Worm (Caenorhabditis elegans): ENCODE results near the gene npl-4.1.

npl-4.1 gene

ce11 chrII:5661735-5662177 lies 30.6 kb downstream of the npl-4.1 start:
- TF ChIP-seq unc-120 (tag; optimal IDR thresholded peaks at IDR 0.05; ENCODE audit: poor library complexity, severe bottlenecking) (peak; percentile 93), nhr-2 (tag; optimal IDR thresholded peaks at IDR 0.05) (peak; percentile 38), ztf-11 (tag; optimal IDR thresholded peaks at IDR 0.05) (peak; percentile 62), mab-5 (tag; optimal IDR thresholded peaks at IDR 0.05) (no peak), elt-3 (tag; optimal IDR thresholded peaks at IDR 0.05) (peak; percentile 76), zip-8 (tag; optimal IDR thresholded peaks at IDR 0.05) (no peak), flh-1 (GFP tag; optimal IDR thresholded peaks at IDR 0.05) (peak; percentile 1), blmp-1 (tag; optimal IDR thresholded peaks at IDR 0.05) (no peak), lsy-2 (tag; optimal IDR thresholded peaks at IDR 0.05) (peak; percentile 70), nhr-237 (tag; optimal IDR thresholded peaks at IDR 0.05) (peak; percentile 71), ham-2 (GFP tag; optimal IDR thresholded peaks at IDR 0.05) (peak; percentile 96), snpc-4 (tag; optimal IDR thresholded peaks at IDR 0.05) (no peak), hlh-1 (tag; optimal IDR thresholded peaks at IDR 0.05) (peak; percentile 79), ceh-43 (GFP tag; optimal IDR thresholded peaks at IDR 0.05) (peak; percentile 66), sem-2 (GFP tag; optimal IDR thresholded peaks at IDR 0.05) (peak; percentile 77), sptf-1 (tag; optimal IDR thresholded peaks at IDR 0.05) (peak; percentile 95), ceh-83 (GFP tag; optimal IDR thresholded peaks at IDR 0.05) (peak; percentile 90), nhr-28 (tag; optimal IDR thresholded peaks at IDR 0.05) (no peak), lin-13 (tag; optimal IDR thresholded peaks at IDR 0.05) (no peak), lin-32 (GFP tag; optimal IDR thresholded peaks at IDR 0.05) (peak; percentile 70), ceh-39 (tag; optimal IDR thresholded peaks at IDR 0.05) (peak; percentile 73), M03D4.4 (tag; optimal IDR thresholded peaks at IDR 0.05) (peak; percentile 86), bed-3 (GFP tag; optimal IDR thresholded peaks at IDR 0.05) (peak; percentile 54), unc-39 (tag; optimal IDR thresholded peaks at IDR 0.05) (no peak), cnd-1 (tag; optimal IDR thresholded peaks at IDR 0.05) (peak; percentile 78), tbx-8 (GFP tag; optimal IDR thresholded peaks at IDR 0.05) (peak; percentile 34), mep-1 (tag; optimal IDR thresholded peaks at IDR 0.05) (peak; percentile 44), ces-1 (GFP tag; optimal IDR thresholded peaks at IDR 0.05) (peak; percentile 61), pha-4 (tag; optimal IDR thresholded peaks at IDR 0.05) (peak; percentile 80), mls-2 (tag; optimal IDR thresholded peaks at IDR 0.05) (peak; percentile 97), elt-1 (tag; optimal IDR thresholded peaks at IDR 0.05; ENCODE audit: borderline replicate concordance, insufficient read depth) (no peak), nhr-12 (tag; optimal IDR thresholded peaks at IDR 0.05) (peak; percentile 23), unc-62 (GFP tag; optimal IDR thresholded peaks at IDR 0.05) (peak; percentile 58), drap-1 (GFP tag; optimal IDR thresholded peaks at IDR 0.05) (peak; percentile 90), nhr-76 (tag; optimal IDR thresholded peaks at IDR 0.05) (peak; percentile 54)

ce11 chrII:5663180-5663791 lies 32.1 kb downstream of the npl-4.1 start:
- TF ChIP-seq nhr-2 (tag; optimal IDR thresholded peaks at IDR 0.05) = no peak
- no peak for TF ChIP-seq hlh-1 (tag; optimal IDR thresholded peaks at IDR 0.05)
- TF ChIP-seq sptf-1 (tag; optimal IDR thresholded peaks at IDR 0.05) = no peak

ce11 chrII:5665029-5665428 lies 33.9 kb downstream of the npl-4.1 start, which contains the start of gene C25H3.15:
Gene C25H3.15 (plus strand): TSS chrII:5665329.
- TF ChIP-seq nhr-237 (tag; optimal IDR thresholded peaks at IDR 0.05) = no peak
- TF ChIP-seq bed-3 (GFP tag; optimal IDR thresholded peaks at IDR 0.05) = no peak
- no peak for TF ChIP-seq hlh-1 (tag; optimal IDR thresholded peaks at IDR 0.05)
- TF ChIP-seq lin-13 (tag; optimal IDR thresholded peaks at IDR 0.05) = no peak
- TF ChIP-seq elt-3 (tag; optimal IDR thresholded peaks at IDR 0.05) = no peak
- TF ChIP-seq sptf-1 (tag; optimal IDR thresholded peaks at IDR 0.05) = no peak
- no peak for TF ChIP-seq snpc-4 (tag; optimal IDR thresholded peaks at IDR 0.05)
- no peak for TF ChIP-seq elt-1 (tag; optimal IDR thresholded peaks at IDR 0.05; ENCODE audit: borderline replicate concordance, insufficient read depth)
- TF ChIP-seq tbx-8 (GFP tag; optimal IDR thresholded peaks at IDR 0.05) = no peak
- no peak for TF ChIP-seq ham-2 (GFP tag; optimal IDR thresholded peaks at IDR 0.05)

ce11 chrII:5665991-5666390 lies 34.8 kb downstream of the npl-4.1 start, which contains the start of gene C25H3.16:
Gene C25H3.16 (plus strand): TSS chrII:5666291.
- TF ChIP-seq M03D4.4 (tag; optimal IDR thresholded peaks at IDR 0.05) = no peak
